Fruit fly (Drosophila melanogaster) whole organism, prepupa: ENCODE measurements around the gene Rab21.

ENCODE experiments used
- Blimp-1 ChIP-seq: fragments of 200-800 bp; sonication (Bioruptor generic); optimal IDR thresholded peaks from 3 replicates; lab custom pipeline; 2017; ENCODE audit warnings: missing biosample characterization, missing genetic modification characterization, mild to moderate bottlenecking, moderate library complexity, missing genetic modification reagents
- CG10631 ChIP-seq: fragments of 200-800 bp; sonication (Bioruptor generic); optimal IDR thresholded peaks from 2 replicates; lab custom pipeline; 2016; ENCODE audit warnings: missing biosample characterization, missing genetic modification characterization
- CG10669 ChIP-seq: fragments of 200-800 bp; sonication (Bioruptor generic); optimal IDR thresholded peaks from 3 replicates; lab custom pipeline; 2018; ENCODE audit warnings: missing biosample characterization, mild to moderate bottlenecking, missing genetic modification characterization, moderate library complexity
- CG16779 ChIP-seq: fragments of 200-800 bp; sonication (Bioruptor generic); optimal IDR thresholded peaks from 3 replicates; lab custom pipeline; 2017; ENCODE audit warnings: missing biosample characterization, mild to moderate bottlenecking, missing genetic modification characterization
- CG31627 ChIP-seq: fragments of 200-800 bp; sonication (Bioruptor generic); optimal IDR thresholded peaks from 3 replicates; lab custom pipeline; 2016; ENCODE audit warnings: missing biosample characterization, missing genetic modification characterization
- CG32006 ChIP-seq: fragments of 200-800 bp; sonication (Bioruptor generic); optimal IDR thresholded peaks from 3 replicates; lab custom pipeline; 2017; ENCODE audit warnings: missing biosample characterization, mild to moderate bottlenecking, missing genetic modification characterization
- CG3919 ChIP-seq: fragments of 200-800 bp; sonication (Bioruptor generic); optimal IDR thresholded peaks from 3 replicates; lab custom pipeline; 2016; ENCODE audit warnings: missing biosample characterization, missing genetic modification characterization
- CG4318 ChIP-seq: fragments of 200-800 bp; sonication (Bioruptor generic); optimal IDR thresholded peaks from 3 replicates; lab custom pipeline; 2017; ENCODE audit warnings: missing biosample characterization, mild to moderate bottlenecking, missing genetic modification characterization
- CG6163 ChIP-seq: fragments of 200-800 bp; sonication (Bioruptor generic); IDR thresholded peaks from 3 replicates; pipeline ENCODE4 v1.3.6; 2022; ENCODE audit warnings: missing biosample characterization, missing genetic modification characterization
- CG6276 ChIP-seq: fragments of 200-800 bp; sonication (Bioruptor generic); optimal IDR thresholded peaks from 2 replicates; lab custom pipeline; 2017; ENCODE audit warnings: missing biosample characterization, mild to moderate bottlenecking, missing genetic modification characterization
- CG6792 ChIP-seq: fragments of 200-800 bp; sonication (Bioruptor generic); optimal IDR thresholded peaks from 3 replicates; lab custom pipeline; 2016; ENCODE audit warnings: missing biosample characterization, missing genetic modification characterization
- CG6854 ChIP-seq: fragments of 200-800 bp; sonication (Bioruptor generic); optimal IDR thresholded peaks from 2 replicates; lab custom pipeline; 2017; ENCODE audit warnings: missing biosample characterization, mild to moderate bottlenecking, missing genetic modification characterization
- CG7368 ChIP-seq: fragments of 200-800 bp; sonication (Bioruptor generic); optimal IDR thresholded peaks from 3 replicates; lab custom pipeline; 2016; ENCODE audit warnings: missing biosample characterization, missing genetic modification characterization
- CG8119 ChIP-seq: fragments of 200-800 bp; sonication (Bioruptor generic); IDR thresholded peaks from 3 replicates; pipeline ENCODE4 v1.3.6; 2022; ENCODE audit warnings: missing biosample characterization, missing genetic modification characterization
- CG8632 ChIP-seq: fragments of 200-800 bp; sonication (Bioruptor generic); optimal IDR thresholded peaks from 3 replicates; lab custom pipeline; 2016; ENCODE audit warnings: missing biosample characterization, missing genetic modification characterization
- CG9139 ChIP-seq: fragments of 200-800 bp; sonication (Bioruptor generic); optimal IDR thresholded peaks from 3 replicates; lab custom pipeline; 2017; ENCODE audit warnings: missing biosample characterization, mild to moderate bottlenecking, missing genetic modification characterization
- Eip75B ChIP-seq: fragments of 200-800 bp; sonication (Bioruptor generic); optimal IDR thresholded peaks from 3 replicates; lab custom pipeline; 2016; ENCODE audit warnings: missing biosample characterization, missing genetic modification characterization
- Eip78C ChIP-seq: fragments of 200-800 bp; sonication (Bioruptor generic); peaks from one replicate; lab custom pipeline; 2016; ENCODE audit warnings: missing biosample characterization, missing genetic modification characterization
- Eip93F ChIP-seq: fragments of 200-800 bp; sonication (Bioruptor generic); optimal IDR thresholded peaks from 2 replicates; lab custom pipeline; 2016; ENCODE audit warnings: missing biosample characterization, mild to moderate bottlenecking, missing genetic modification characterization
- Ets21C ChIP-seq: fragments of 200-800 bp; sonication (Bioruptor generic); optimal IDR thresholded peaks from 3 replicates; lab custom pipeline; 2016; ENCODE audit warnings: missing biosample characterization, missing genetic modification characterization
- Gug ChIP-seq: fragments of 200-800 bp; sonication (Bioruptor generic); IDR thresholded peaks from 2 replicates; pipeline ENCODE4 v1.3.6; 2022; ENCODE audit warnings: missing biosample characterization, missing genetic modification characterization
- Hr38 ChIP-seq: sonication (Bioruptor generic); optimal IDR thresholded peaks from 2 replicates; lab custom pipeline; 2016; ENCODE audit warnings: missing biosample characterization, missing genetic modification characterization
- Hr39 ChIP-seq: fragments of 200-800 bp; sonication (Bioruptor generic); optimal IDR thresholded peaks from 2 replicates; lab custom pipeline; 2016; ENCODE audit warnings: missing biosample characterization, missing genetic modification characterization
- Lpt ChIP-seq: fragments of 200-800 bp; sonication (Bioruptor generic); optimal IDR thresholded peaks from 3 replicates; lab custom pipeline; 2016; ENCODE audit warnings: missing biosample characterization, missing genetic modification characterization
- OdsH ChIP-seq: fragments of 200-800 bp; sonication (Bioruptor generic); optimal IDR thresholded peaks from 3 replicates; lab custom pipeline; 2016; ENCODE audit warnings: missing biosample characterization, missing genetic modification characterization
- Sox102F ChIP-seq: fragments of 200-800 bp; sonication (Bioruptor generic); optimal IDR thresholded peaks from 2 replicates; lab custom pipeline; 2016; ENCODE audit warnings: missing biosample characterization, mild to moderate bottlenecking, missing genetic modification characterization
- Sox14 ChIP-seq: fragments of 200-800 bp; sonication (Bioruptor generic); optimal IDR thresholded peaks from 3 replicates; lab custom pipeline; 2016; ENCODE audit warnings: missing biosample characterization, missing genetic modification characterization
- achi ChIP-seq: fragments of 200-800 bp; sonication (Bioruptor generic); optimal IDR thresholded peaks from 3 replicates; lab custom pipeline; 2016; ENCODE audit warnings: missing biosample characterization, missing genetic modification characterization
- acj6 ChIP-seq: fragments of 200-800 bp; sonication (Bioruptor generic); optimal IDR thresholded peaks from 3 replicates; lab custom pipeline; 2016; ENCODE audit warnings: missing biosample characterization, missing genetic modification characterization
- cyc ChIP-seq: fragments of 200-800 bp; sonication (Bioruptor generic); optimal IDR thresholded peaks from 3 replicates; lab custom pipeline; 2016; ENCODE audit warnings: missing biosample characterization, missing genetic modification characterization
- dac ChIP-seq: fragments of 200-800 bp; sonication (Bioruptor generic); optimal IDR thresholded peaks from 2 replicates; lab custom pipeline; 2017; ENCODE audit warnings: missing biosample characterization, mild to moderate bottlenecking, missing genetic modification characterization
- eg ChIP-seq: fragments of 200-800 bp; sonication (Bioruptor generic); IDR thresholded peaks from 3 replicates; pipeline ENCODE4 v1.3.6; 2022; ENCODE audit warnings: missing biosample characterization, missing genetic modification characterization
- esn ChIP-seq: fragments of 200-800 bp; sonication (Bioruptor generic); optimal IDR thresholded peaks from 2 replicates; lab custom pipeline; 2016; ENCODE audit warnings: missing biosample characterization, mild to moderate bottlenecking, missing genetic modification characterization, moderate library complexity
- fd59A ChIP-seq: fragments of 200-800 bp; sonication (Bioruptor generic); optimal IDR thresholded peaks from 2 replicates; lab custom pipeline; 2017; ENCODE audit warnings: missing biosample characterization, mild to moderate bottlenecking, missing genetic modification characterization, missing genetic modification reagents
- fd85E ChIP-seq: fragments of 200-800 bp; sonication (Bioruptor generic); optimal IDR thresholded peaks from 3 replicates; lab custom pipeline; 2016; ENCODE audit warnings: missing biosample characterization, missing genetic modification characterization
- fkh ChIP-seq: fragments of 200-800 bp; sonication (Bioruptor generic); optimal IDR thresholded peaks from 3 replicates; lab custom pipeline; 2017; ENCODE audit warnings: missing biosample characterization, mild to moderate bottlenecking, missing genetic modification characterization, moderate library complexity
- lz ChIP-seq: fragments of 200-800 bp; sonication (Bioruptor generic); optimal IDR thresholded peaks from 3 replicates; lab custom pipeline; 2016; ENCODE audit warnings: missing biosample characterization, missing genetic modification characterization
- net ChIP-seq: fragments of 200-800 bp; sonication (Bioruptor generic); optimal IDR thresholded peaks from 3 replicates; lab custom pipeline; 2016; ENCODE audit warnings: missing biosample characterization, missing genetic modification characterization
- pdm3 ChIP-seq: fragments of 200-800 bp; sonication (Bioruptor generic); optimal IDR thresholded peaks from 3 replicates; lab custom pipeline; 2016; ENCODE audit warnings: missing biosample characterization, missing genetic modification characterization
- spab ChIP-seq: fragments of 200-800 bp; sonication (Bioruptor generic); optimal IDR thresholded peaks from 2 replicates; lab custom pipeline; 2017; ENCODE audit warnings: missing biosample characterization, mild to moderate bottlenecking, missing genetic modification characterization, missing genetic modification reagents
- ss ChIP-seq, 2 experiments: fragments of 200-800 bp; sonication (Bioruptor generic); optimal IDR thresholded peaks; 2 replicates in 1 of 2; 3 replicates in 1 of 2; lab custom pipeline; 2017 to 2018; ENCODE audit warnings: mild to moderate bottlenecking in 2 of 2, missing biosample characterization in 2 of 2, missing genetic modification characterization in 2 of 2, moderate library complexity in 1 of 2
- svp ChIP-seq: fragments of 200-800 bp; sonication (Bioruptor generic); peaks from one replicate; lab custom pipeline; 2016; ENCODE audit warnings: missing biosample characterization, missing genetic modification characterization
- topi ChIP-seq: fragments of 200-800 bp; sonication (Bioruptor generic); optimal IDR thresholded peaks from 3 replicates; lab custom pipeline; 2016; ENCODE audit warnings: missing biosample characterization, missing genetic modification characterization

Rab21 gene

dm6 chrX:23013208-23013607 is at the start of gene Rab21, which contains the start of gene Coa7:
Gene Rab21 (minus strand): TSS chrX:23013409.
Gene Coa7 (plus strand): TSS chrX:23013495.
- TF ChIP-seq CG8632 (GFP tag; lab: Kevin White, UChicago) (no peak), CG10669 (GFP tag; lab: Kevin White, UChicago) (no peak), CG7368 (GFP tag; lab: Kevin White, UChicago) (no peak), CG31627 (GFP tag; lab: Kevin White, UChicago) (peak; percentile 21), acj6 (GFP tag; lab: Kevin White, UChicago) (no peak), CG16779 (tag; lab: Kevin White, UChicago) (no peak), net (GFP tag; lab: Kevin White, UChicago) (no peak), OdsH (GFP tag; lab: Kevin White, UChicago) (no peak), Eip78C (GFP tag; lab: Kevin White, UChicago) (peak; percentile 78), lz (GFP tag; lab: Kevin White, UChicago) (no peak), CG4318 (no peak), Hr39 (GFP tag; lab: Kevin White, UChicago) (peak; percentile 37), svp (GFP tag; lab: Kevin White, UChicago) (peak; percentile 83), achi (no peak), Sox14 (GFP tag; lab: Kevin White, UChicago) (no peak), Sox102F (GFP tag; lab: Kevin White, UChicago) (no peak), Ets21C (GFP tag; lab: Kevin White, UChicago) (peak; percentile 10), spab (GFP tag; lab: Kevin White, UChicago) (no peak), cyc (GFP tag; lab: Kevin White, UChicago) (peak; percentile 2), CG6163 (GFP tag; lab: Robert Waterston, UW) (no peak), CG10631 (GFP tag; lab: Kevin White, UChicago) (no peak), topi (GFP tag; lab: Kevin White, UChicago) (peak; percentile 21), esn (GFP tag; lab: Kevin White, UChicago) (peak; percentile 46), Eip93F (GFP tag; lab: Kevin White, UChicago) (no peak), CG8119 (no peak), CG6276 (no peak), fd59A (GFP tag; lab: Kevin White, UChicago) (no peak), CG9139 (GFP tag; lab: Kevin White, UChicago) (no peak), ss (GFP tag; optimal IDR thresholded peaks at IDR 0.05; lab: Kevin White, UChicago) (no peak), CG3919 (GFP tag; lab: Kevin White, UChicago) (peak; percentile 0), fd85E (no peak), CG6792 (no peak), fkh (no peak)
- TF ChIP-seq, all 60 proteins: peak for 9

dm6 chrX:23035766-23036165 is 22.6 kb upstream of the Rab21 start, which contains the start of gene CG12061:
Gene CG12061 (plus strand): TSS chrX:23036066.
- no peak for TF ChIP-seq Blimp-1
- TF ChIP-seq CG6854 (GFP tag; lab: Kevin White, UChicago): no peak
- TF ChIP-seq Ets21C (GFP tag; lab: Kevin White, UChicago): no peak
- TF ChIP-seq CG9139 (GFP tag; lab: Kevin White, UChicago): no peak

- TF ChIP-seq Lpt (no peak), topi (GFP tag; lab: Kevin White, UChicago) (no peak), fd85E (no peak), pdm3 (GFP tag; lab: Kevin White, UChicago) (no peak), CG31627 (GFP tag; lab: Kevin White, UChicago) (no peak), acj6 (GFP tag; lab: Kevin White, UChicago) (no peak), dac (GFP tag; lab: Kevin White, UChicago) (no peak), CG6792 (no peak), CG10669 (GFP tag; lab: Kevin White, UChicago) (no peak), Hr38 (GFP tag; lab: Kevin White, UChicago) (no peak), CG32006 (no peak), CG7368 (GFP tag; lab: Kevin White, UChicago) (no peak), Gug (GFP tag; lab: Robert Waterston, UW) (no peak), CG6276 (no peak), CG8119 (no peak), Eip93F (GFP tag; lab: Kevin White, UChicago) (no peak), Eip75B (GFP tag; lab: Kevin White, UChicago) (no peak), eg (GFP tag; lab: Robert Waterston, UW) (no peak)
These were observed 9.4 kb upstream of the Rab21 start, which contains the start of gene zyd for dm6 chrX:23022598-23022997. Gene zyd (plus strand): TSS chrX:23022898.
